Worm (Caenorhabditis elegans) whole organism, L1 larva: ENCODE measurements around the gene Y44A6D.5.

Experiments
- efl-1 ChIP-seq, 4 experiments: fragments of 150-350 bp; optimal IDR thresholded peaks in 3 of 4; peaks in 1 of 4; 1 replicate in 1 of 4; 2 replicates in 3 of 4; lab custom pipeline; 2014; ENCODE audit warnings: missing biosample characterization in 2 of 4, missing genetic modification characterization in 2 of 4, missing genetic modification reagents in 2 of 4
- elt-2 ChIP-seq: sonication (generic microtip); optimal IDR thresholded peaks from 2 replicates; lab custom pipeline; 2016; ENCODE audit warnings: missing genetic modification characterization, mild to moderate bottlenecking, inconsistent platforms, missing compliant biosample characterization, missing genetic modification reagents
- fos-1 ChIP-seq: fragments of 150-350 bp; optimal IDR thresholded peaks from 2 replicates; lab custom pipeline; 2014; ENCODE audit warnings: missing biosample characterization, missing genetic modification characterization
- grh-1 ChIP-seq: fragments of 200-800 bp; sonication (Bioruptor generic); IDR thresholded peaks from 2 replicates; pipeline ENCODE4 v1.3.6; 2022; ENCODE audit warnings: missing genetic modification reagents, missing genetic modification characterization, missing compliant biosample characterization
- jun-1 ChIP-seq: fragments of 150-350 bp; optimal IDR thresholded peaks from 2 replicates; lab custom pipeline; 2014; ENCODE audit warnings: missing biosample characterization, missing genetic modification reagents, missing genetic modification characterization
- lin-35 ChIP-seq, 2 experiments: fragments of 150-350 bp; optimal IDR thresholded peaks; 2 replicates each; lab custom pipeline; 2014; ENCODE audit warnings: missing biosample characterization in 2 of 2, missing genetic modification characterization in 2 of 2, missing genetic modification reagents in 2 of 2
- mdl-1 ChIP-seq, 2 experiments: fragments of 150-350 bp; optimal IDR thresholded peaks; 2 replicates each; lab custom pipeline; 2014 to 2017; ENCODE audit warnings: missing biosample characterization in 2 of 2, missing genetic modification characterization in 2 of 2, inconsistent platforms in 1 of 2
- nhr-237 ChIP-seq: fragments of 150-350 bp; optimal IDR thresholded peaks from 2 replicates; lab custom pipeline; 2014; ENCODE audit warnings: missing biosample characterization, missing genetic modification characterization
- nhr-76 ChIP-seq: sonication (generic microtip); optimal IDR thresholded peaks from 2 replicates; lab custom pipeline; 2017; ENCODE audit warnings: missing biosample characterization, missing genetic modification characterization
- unc-62 ChIP-seq: fragments of 150-350 bp; optimal IDR thresholded peaks from 2 replicates; lab custom pipeline; 2014; ENCODE audit warnings: missing biosample characterization, missing genetic modification reagents, missing genetic modification characterization
- zag-1 ChIP-seq: fragments of 150-350 bp; optimal IDR thresholded peaks from 2 replicates; lab custom pipeline; 2014; ENCODE audit warnings: missing biosample characterization, missing genetic modification characterization
- zip-4 ChIP-seq: fragments of 200-800 bp; sonication (Bioruptor generic); optimal IDR thresholded peaks from 2 replicates; lab custom pipeline; 2018; ENCODE audit warnings: mild to moderate bottlenecking, missing genetic modification characterization, moderate library complexity, missing compliant biosample characterization

ce11 chrV:20752609-20753102 lies 50.1 kb downstream of the Y44A6D.5 start, which contains the start of gene pha-4:
- TF ChIP-seq nhr-76 (tag; lab: Kevin White, UChicago) (no peak), jun-1 (tag; lab: Kevin White, UChicago) (peak; percentile 0), mdl-1 (tag; optimal IDR thresholded peaks at IDR 0.05; lab: Kevin White, UChicago) (no peak), zag-1 (tag; lab: Kevin White, UChicago) (no peak), unc-62 (GFP tag; lab: Kevin White, UChicago) (no peak), grh-1 (GFP tag; lab: Robert Waterston, UW) (no peak), elt-2 (tag; lab: Kevin White, UChicago) (peak; percentile 68), fos-1 (tag; lab: Kevin White, UChicago) (no peak), zip-4 (GFP tag; lab: Kevin White, UChicago) (no peak), lin-35 (GFP tag; optimal IDR thresholded peaks at IDR 0.05; lab: Kevin White, UChicago) (peak in 1 of 2 experiments; percentile 30), nhr-237 (tag; lab: Kevin White, UChicago) (no peak), efl-1 (optimal IDR thresholded peaks at IDR 0.05; lab: Kevin White, UChicago) (no peak), efl-1 (GFP tag; optimal IDR thresholded peaks at IDR 0.05 in 1 of 2; lab: Kevin White, UChicago) (no peak)
